Worm (Caenorhabditis elegans): ENCODE results near the gene R09H10.5.

R09H10.5 gene

ce11 chrIV:10630953-10631554 is 2.4 kb upstream of the R09H10.5 start, which contains the start of gene F56C4.4:
F56C4.4 (minus strand) TSS chrIV:10631267.
- TF ChIP-seq rnt-1 (tag; optimal IDR thresholded peaks at IDR 0.05) (no peak), elt-2 (tag; optimal IDR thresholded peaks at IDR 0.05) (peak; percentile 48)

DNA sequence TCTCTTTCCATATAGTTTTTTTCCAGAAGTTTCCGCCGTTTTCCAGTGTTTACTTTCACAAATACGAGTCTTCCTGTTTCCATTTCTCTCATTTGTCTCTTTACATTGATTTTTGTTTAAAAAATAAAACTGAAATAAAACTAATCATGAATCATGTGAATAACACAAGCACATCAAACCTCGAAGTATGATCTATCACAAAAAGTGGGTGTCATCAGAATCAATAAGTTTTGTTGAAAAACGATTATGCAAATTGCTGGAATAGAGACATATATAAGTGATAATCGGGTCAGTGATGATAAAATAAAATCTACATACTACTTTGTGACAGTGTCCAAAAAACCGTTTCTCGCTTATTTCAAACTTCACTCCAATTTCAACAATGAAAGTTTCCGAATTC is 7.8 kb downstream of the R09H10.5 start, which contains the start of gene R09H10.7:
Gene R09H10.7, plus strand, starts transcription at position 301 of the 400 bp plus-strand sequence.
- no peak for TF ChIP-seq unc-86 (tag; optimal IDR thresholded peaks at IDR 0.05)
- no peak for TF ChIP-seq hlh-6 (tag; optimal IDR thresholded peaks at IDR 0.05)
- TF ChIP-seq C38D4.7 (GFP tag; optimal IDR thresholded peaks at IDR 0.05): no peak
- TF ChIP-seq pha-4 (tag; optimal IDR thresholded peaks at IDR 0.05): no peak
- no peak for TF ChIP-seq lin-11 (tag; optimal IDR thresholded peaks at IDR 0.05)
- TF ChIP-seq hlh-15 (tag; optimal IDR thresholded peaks at IDR 0.05): no peak
- no peak for TF ChIP-seq unc-42 (tag; optimal IDR thresholded peaks at IDR 0.05)
- TF ChIP-seq ahr-1 (tag; optimal IDR thresholded peaks at IDR 0.05): no peak
- TF ChIP-seq hlh-8 (tag; optimal IDR thresholded peaks at IDR 0.05): no peak
- no peak for TF ChIP-seq pag-3 (tag; optimal IDR thresholded peaks at IDR 0.05; ENCODE audit: borderline replicate concordance)
- no peak for TF ChIP-seq ref-2 (tag; optimal IDR thresholded peaks at IDR 0.05)
- TF ChIP-seq che-1 (tag; optimal IDR thresholded peaks at IDR 0.05): no peak
- no peak for TF ChIP-seq nhr-11 (tag; optimal IDR thresholded peaks at IDR 0.05)
- no peak for TF ChIP-seq nfya-1 (tag; optimal IDR thresholded peaks at IDR 0.05)
- no peak for TF ChIP-seq odd-2 (tag; optimal IDR thresholded peaks at IDR 0.05)
- no peak for TF ChIP-seq ttx-3 (tag; optimal IDR thresholded peaks at IDR 0.05)
- no peak for TF ChIP-seq ceh-34 (tag; optimal IDR thresholded peaks at IDR 0.05)
- no peak for TF ChIP-seq madf-2 (tag; optimal IDR thresholded peaks at IDR 0.05)

DNA sequence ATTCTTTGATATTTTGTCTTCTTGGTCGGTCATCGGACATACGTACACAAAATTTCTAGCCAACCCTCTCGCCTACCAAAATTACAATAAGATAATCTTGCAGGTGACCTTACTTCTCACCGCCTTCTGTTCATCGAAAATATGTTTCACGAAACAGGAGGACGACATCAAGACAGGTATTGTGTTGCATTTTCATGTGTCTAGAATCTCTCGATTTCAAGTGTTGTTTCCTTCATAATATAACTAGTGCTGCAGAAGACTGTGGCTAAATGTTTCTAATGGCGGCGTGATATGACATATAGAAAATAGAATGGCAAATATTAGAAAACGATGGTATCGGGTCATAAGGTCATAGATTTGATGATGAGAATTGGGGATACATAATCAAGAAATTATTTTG is 11.5 kb downstream of the R09H10.5 start:
- no peak for TF ChIP-seq sdc-2 (tag; optimal IDR thresholded peaks at IDR 0.05)
- TF ChIP-seq npax-4 (tag; optimal IDR thresholded peaks at IDR 0.05): no peak

ce11 chrIV:10616366-10616765 is 12.3 kb downstream of the R09H10.5 start:
- TF ChIP-seq T23F11.4 (GFP tag; optimal IDR thresholded peaks at IDR 0.05) (no peak), ceh-14 (tag; optimal IDR thresholded peaks at IDR 0.05) (no peak), lim-6 (tag; optimal IDR thresholded peaks at IDR 0.05) (no peak), zip-5 (tag; optimal IDR thresholded peaks at IDR 0.05) (no peak), sox-4 (tag; optimal IDR thresholded peaks at IDR 0.05) (no peak), ceh-45 (GFP tag; IDR thresholded peaks at IDR 0.05) (no peak), pqm-1 (tag; optimal IDR thresholded peaks at IDR 0.05) (no peak), madf-2 (tag; optimal IDR thresholded peaks at IDR 0.05) (no peak), C08G9.2 (tag; optimal IDR thresholded peaks at IDR 0.05) (no peak), hlh-30 (tag; optimal IDR thresholded peaks at IDR 0.05; ENCODE audit: insufficient read depth) (no peak), elt-2 (tag; optimal IDR thresholded peaks at IDR 0.05) (no peak), ceh-6 (GFP tag; optimal IDR thresholded peaks at IDR 0.05) (no peak), gmeb-2 (tag; optimal IDR thresholded peaks at IDR 0.05) (no peak), ttx-3 (tag; optimal IDR thresholded peaks at IDR 0.05) (no peak), tbx-2 (tag; optimal IDR thresholded peaks at IDR 0.05) (no peak), ets-4 (tag; optimal IDR thresholded peaks at IDR 0.05) (no peak), dve-1 (tag; optimal IDR thresholded peaks at IDR 0.05) (no peak), hlh-15 (tag; optimal IDR thresholded peaks at IDR 0.05) (no peak), sdc-2 (tag; optimal IDR thresholded peaks at IDR 0.05) (no peak), ceh-22 (tag; optimal IDR thresholded peaks at IDR 0.05) (no peak)
